Worm (Caenorhabditis elegans): Measurements from ENCODE around the gene lgc-20.

lgc-20 gene

ce11 chrII:11351599-11351998 is 8.2 kb upstream of the lgc-20 start, which contains the start of gene clh-2:
Gene clh-2 (plus strand): TSS chrII:11351899.
- TF ChIP-seq ceh-8 (GFP tag; optimal IDR thresholded peaks at IDR 0.05) (no peak), ztf-11 (tag; optimal IDR thresholded peaks at IDR 0.05) (no peak), ceh-90 (tag; optimal IDR thresholded peaks at IDR 0.05) (no peak), nhr-85 (tag) (no peak), egl-27 (tag; optimal IDR thresholded peaks at IDR 0.05) (no peak), snpc-4 (tag; optimal IDR thresholded peaks at IDR 0.05) (no peak), fkh-10 (GFP tag; optimal IDR thresholded peaks at IDR 0.05) (no peak)

ce11 chrII:11349892-11350291 is 6.5 kb upstream of the lgc-20 start, which contains the start of gene dph-5:
Gene dph-5 (plus strand): TSS chrII:11350192.
- no peak for TF ChIP-seq sptf-1 (tag; optimal IDR thresholded peaks at IDR 0.05)
- TF ChIP-seq pag-3 (tag; optimal IDR thresholded peaks at IDR 0.05; ENCODE audit: borderline replicate concordance, insufficient read depth) = no peak
- TF ChIP-seq nhr-237 (tag; optimal IDR thresholded peaks at IDR 0.05) = no peak
- no peak for TF ChIP-seq skn-1 (tag; optimal IDR thresholded peaks at IDR 0.05)
- TF ChIP-seq ceh-8 (GFP tag; optimal IDR thresholded peaks at IDR 0.05) = no peak
- TF ChIP-seq nhr-28 (tag; optimal IDR thresholded peaks at IDR 0.05) = no peak
- no peak for TF ChIP-seq ceh-63 (GFP tag; optimal IDR thresholded peaks at IDR 0.05)
- no peak for TF ChIP-seq nhr-76 (tag; optimal IDR thresholded peaks at IDR 0.05)
- TF ChIP-seq nhr-71 (tag; optimal IDR thresholded peaks at IDR 0.05) = no peak
- TF ChIP-seq C04F5.9 (tag; optimal IDR thresholded peaks at IDR 0.05) = no peak
- no peak for TF ChIP-seq pqm-1 (tag; optimal IDR thresholded peaks at IDR 0.05)
- TF ChIP-seq pax-3 (tag; optimal IDR thresholded peaks at IDR 0.05) = no peak
- no peak for TF ChIP-seq tlp-1 (tag; optimal IDR thresholded peaks at IDR 0.05)
- no peak for TF ChIP-seq hpl-2 (GFP tag; optimal IDR thresholded peaks at IDR 0.05)
- no peak for TF ChIP-seq blmp-1 (tag; optimal IDR thresholded peaks at IDR 0.05)
- no peak for TF ChIP-seq lin-14 (GFP tag; optimal IDR thresholded peaks at IDR 0.05)

- TF ChIP-seq xbp-1 (tag; optimal IDR thresholded peaks at IDR 0.05) (peak; percentile 30), hlh-4 (tag; optimal IDR thresholded peaks at IDR 0.05) (no peak), dpl-1 (GFP tag; optimal IDR thresholded peaks at IDR 0.05) (peak; percentile 80 to 92 (median 87)), C04F5.9 (tag; optimal IDR thresholded peaks at IDR 0.05) (no peak), pax-3 (tag; optimal IDR thresholded peaks at IDR 0.05) (peak; percentile 76), fkh-8 (tag; optimal IDR thresholded peaks at IDR 0.05) (peak; percentile 95), pag-3 (tag; optimal IDR thresholded peaks at IDR 0.05; ENCODE audit: borderline replicate concordance, insufficient read depth) (no peak), nhr-76 (tag; optimal IDR thresholded peaks at IDR 0.05) (no peak), snu-23 (GFP tag; optimal IDR thresholded peaks at IDR 0.05) (peak; percentile 80), sox-4 (tag; optimal IDR thresholded peaks at IDR 0.05) (peak; percentile 75), ces-1 (GFP tag; optimal IDR thresholded peaks at IDR 0.05) (no peak), nhr-20 (tag; optimal IDR thresholded peaks at IDR 0.05) (peak; percentile 68), egl-27 (tag; optimal IDR thresholded peaks at IDR 0.05) (no peak), alr-1 (tag; optimal IDR thresholded peaks at IDR 0.05; ENCODE audit: borderline replicate concordance) (no peak), zag-1 (tag; optimal IDR thresholded peaks at IDR 0.05) (no peak), nhr-90 (tag; optimal IDR thresholded peaks at IDR 0.05; ENCODE audit: poor library complexity) (peak; percentile 52), lir-3 (tag; optimal IDR thresholded peaks at IDR 0.05; ENCODE audit: poor library complexity) (peak; percentile 30), isw-1 (GFP tag; IDR thresholded peaks at IDR 0.05) (peak; percentile 42), unc-62 (GFP tag; optimal IDR thresholded peaks at IDR 0.05) (no peak), lin-35 (GFP tag; optimal IDR thresholded peaks at IDR 0.05) (peak; percentile 87 to 96), Y116A8C.19 (tag; optimal IDR thresholded peaks at IDR 0.05; ENCODE audit: borderline replicate concordance) (no peak), ztf-4 (tag; optimal IDR thresholded peaks at IDR 0.05) (peak; percentile 9), swsn-7 (tag; optimal IDR thresholded peaks at IDR 0.05) (peak; percentile 77), egl-13 (tag; optimal IDR thresholded peaks at IDR 0.05) (peak; percentile 71), nhr-12 (tag; optimal IDR thresholded peaks at IDR 0.05) (no peak), fkh-10 (GFP tag; optimal IDR thresholded peaks at IDR 0.05) (peak; percentile 76), sptf-1 (tag; optimal IDR thresholded peaks at IDR 0.05) (no peak), nhr-47 (tag; optimal IDR thresholded peaks at IDR 0.05) (peak; percentile 89), nhr-77 (tag; optimal IDR thresholded peaks at IDR 0.05) (peak; percentile 50), hlh-17 (GFP tag; optimal IDR thresholded peaks at IDR 0.05; ENCODE audit: borderline replicate concordance) (no peak), skn-1 (tag; optimal IDR thresholded peaks at IDR 0.05) (peak; percentile 79), efl-3 (GFP tag; optimal IDR thresholded peaks at IDR 0.05) (no peak), C34B4.2 (tag; optimal IDR thresholded peaks at IDR 0.05) (no peak)
Measured at ce11 chrII:11347878-11348556, 4.6 kb upstream of the lgc-20 start, which contains the start of the genes B0491.6 and pigm-1. Gene B0491.6 (minus strand): TSS chrII:11348343. Gene pigm-1 (plus strand): TSS chrII:11348445.
